Worm (Caenorhabditis elegans): ENCODE data around the gene ccch-5.

The ccch-5 gene

ce11 chrIV:14879184-14879583 lies 40.2 kb upstream of the ccch-5 start, which contains the start of gene eps-8:
TSS of gene eps-8 (plus strand) at chrIV:14879484.
- TF ChIP-seq M03D4.4 (tag; optimal IDR thresholded peaks at IDR 0.05) = no peak
- TF ChIP-seq bed-3 (GFP tag; optimal IDR thresholded peaks at IDR 0.05) = no peak
- TF ChIP-seq pha-4 (tag; optimal IDR thresholded peaks at IDR 0.05) = no peak
- no peak for TF ChIP-seq tbx-8 (GFP tag; optimal IDR thresholded peaks at IDR 0.05)
- no peak for TF ChIP-seq cnd-1 (tag; optimal IDR thresholded peaks at IDR 0.05)
- TF ChIP-seq nhr-12 (tag; optimal IDR thresholded peaks at IDR 0.05) = no peak
- no peak for TF ChIP-seq mab-5 (tag; optimal IDR thresholded peaks at IDR 0.05)
- TF ChIP-seq unc-62 (GFP tag; optimal IDR thresholded peaks at IDR 0.05) = no peak
- TF ChIP-seq mep-1 (tag; optimal IDR thresholded peaks at IDR 0.05) = no peak
- TF ChIP-seq flh-1 (GFP tag; optimal IDR thresholded peaks at IDR 0.05) = no peak
- no peak for TF ChIP-seq zip-8 (tag; optimal IDR thresholded peaks at IDR 0.05)
- no peak for TF ChIP-seq elt-1 (tag; optimal IDR thresholded peaks at IDR 0.05; ENCODE audit: borderline replicate concordance, insufficient read depth)
- TF ChIP-seq nhr-28 (tag; optimal IDR thresholded peaks at IDR 0.05) = no peak
- no peak for TF ChIP-seq lin-13 (tag; optimal IDR thresholded peaks at IDR 0.05)
- no peak for TF ChIP-seq mls-2 (tag; optimal IDR thresholded peaks at IDR 0.05)
- TF ChIP-seq drap-1 (GFP tag; optimal IDR thresholded peaks at IDR 0.05) = no peak
- no peak for TF ChIP-seq nhr-76 (tag; optimal IDR thresholded peaks at IDR 0.05)
- no peak for TF ChIP-seq nhr-2 (tag; optimal IDR thresholded peaks at IDR 0.05)

ce11 chrIV:14883812-14884211 lies 35.6 kb upstream of the ccch-5 start:
- no peak for TF ChIP-seq sptf-1 (tag; optimal IDR thresholded peaks at IDR 0.05)
- no peak for TF ChIP-seq flh-1 (GFP tag; optimal IDR thresholded peaks at IDR 0.05)
- TF ChIP-seq nhr-28 (tag; optimal IDR thresholded peaks at IDR 0.05) = no peak
- TF ChIP-seq nhr-76 (tag; optimal IDR thresholded peaks at IDR 0.05) = no peak
- no peak for TF ChIP-seq ceh-43 (GFP tag; optimal IDR thresholded peaks at IDR 0.05)
- TF ChIP-seq nhr-237 (tag; optimal IDR thresholded peaks at IDR 0.05) = no peak
- TF ChIP-seq zip-8 (tag; optimal IDR thresholded peaks at IDR 0.05) = no peak
- no peak for TF ChIP-seq tbx-8 (GFP tag; optimal IDR thresholded peaks at IDR 0.05)
- no peak for TF ChIP-seq blmp-1 (tag; optimal IDR thresholded peaks at IDR 0.05)
- TF ChIP-seq mls-2 (tag; optimal IDR thresholded peaks at IDR 0.05) = no peak
- no peak for TF ChIP-seq sem-2 (GFP tag; optimal IDR thresholded peaks at IDR 0.05)
- TF ChIP-seq mab-5 (tag; optimal IDR thresholded peaks at IDR 0.05) = no peak
- TF ChIP-seq bed-3 (GFP tag; optimal IDR thresholded peaks at IDR 0.05) = no peak
- TF ChIP-seq pha-4 (tag; optimal IDR thresholded peaks at IDR 0.05) = no peak
- no peak for TF ChIP-seq unc-39 (tag; optimal IDR thresholded peaks at IDR 0.05)
- no peak for TF ChIP-seq elt-1 (tag; optimal IDR thresholded peaks at IDR 0.05; ENCODE audit: borderline replicate concordance, insufficient read depth)
- no peak for TF ChIP-seq unc-62 (GFP tag; optimal IDR thresholded peaks at IDR 0.05)
- TF ChIP-seq M03D4.4 (tag; optimal IDR thresholded peaks at IDR 0.05) = no peak
- TF ChIP-seq ztf-11 (tag; optimal IDR thresholded peaks at IDR 0.05) = no peak

ce11 chrIV:14885584-14885983 lies 33.8 kb upstream of the ccch-5 start:
- TF ChIP-seq M03D4.4 (tag; optimal IDR thresholded peaks at IDR 0.05) (no peak), blmp-1 (tag; optimal IDR thresholded peaks at IDR 0.05) (no peak), cnd-1 (tag; optimal IDR thresholded peaks at IDR 0.05) (no peak), ces-1 (GFP tag; optimal IDR thresholded peaks at IDR 0.05) (no peak), nhr-12 (tag; optimal IDR thresholded peaks at IDR 0.05) (no peak), ceh-39 (tag; optimal IDR thresholded peaks at IDR 0.05) (no peak), mep-1 (tag; optimal IDR thresholded peaks at IDR 0.05) (no peak), snpc-4 (tag; optimal IDR thresholded peaks at IDR 0.05) (no peak), zip-8 (tag; optimal IDR thresholded peaks at IDR 0.05) (no peak), ceh-83 (GFP tag; optimal IDR thresholded peaks at IDR 0.05) (no peak), drap-1 (GFP tag; optimal IDR thresholded peaks at IDR 0.05) (no peak), ham-2 (GFP tag; optimal IDR thresholded peaks at IDR 0.05) (no peak), tbx-8 (GFP tag; optimal IDR thresholded peaks at IDR 0.05) (no peak), hlh-1 (tag; optimal IDR thresholded peaks at IDR 0.05) (no peak), ceh-43 (GFP tag; optimal IDR thresholded peaks at IDR 0.05) (no peak), lin-13 (tag; optimal IDR thresholded peaks at IDR 0.05) (no peak)

- TF ChIP-seq ces-1 (GFP tag; optimal IDR thresholded peaks at IDR 0.05) (no peak), nhr-12 (tag; optimal IDR thresholded peaks at IDR 0.05) (no peak), ceh-39 (tag; optimal IDR thresholded peaks at IDR 0.05) (no peak), ceh-43 (GFP tag; optimal IDR thresholded peaks at IDR 0.05) (no peak)
These were observed 30.3 kb upstream of the ccch-5 start for ce11 chrIV:14888889-14889664.

Measured in whole organism, mixed stage, embryonic.